Worm (Caenorhabditis elegans) whole organism, L2 larva: Measurements from ENCODE around the gene far-3.

Source experiments
- ama-1 ChIP-seq: fragments of 150-350 bp; optimal IDR thresholded peaks from 2 replicates; lab custom pipeline; 2018; ENCODE audit warnings: inconsistent platforms
- blmp-1 ChIP-seq: sonication (generic microtip); optimal IDR thresholded peaks from 2 replicates; lab custom pipeline; 2017; ENCODE audit warnings: missing genetic modification characterization, mild to moderate bottlenecking, missing compliant biosample characterization, antibody characterized with exemption, moderate library complexity; ENCODE audit not compliant: insufficient read depth
- egl-27 ChIP-seq: sonication (generic microtip); optimal IDR thresholded peaks from 3 replicates; lab custom pipeline; 2017; ENCODE audit warnings: missing biosample characterization, missing genetic modification reagents, missing genetic modification characterization
- fos-1 ChIP-seq: fragments of 150-350 bp; optimal IDR thresholded peaks from 2 replicates; lab custom pipeline; 2014; ENCODE audit warnings: missing biosample characterization, missing genetic modification characterization
- nhr-77 ChIP-seq: fragments of 150-350 bp; optimal IDR thresholded peaks from 2 replicates; lab custom pipeline; 2014; ENCODE audit warnings: missing biosample characterization, missing genetic modification characterization
- snpc-4 ChIP-seq: fragments of 150-350 bp; optimal IDR thresholded peaks from 2 replicates; lab custom pipeline; 2014; ENCODE audit warnings: missing biosample characterization, missing genetic modification characterization
- unc-39 ChIP-seq: fragments of 150-350 bp; optimal IDR thresholded peaks from 2 replicates; lab custom pipeline; 2014; ENCODE audit warnings: missing biosample characterization, missing genetic modification characterization

DNA sequence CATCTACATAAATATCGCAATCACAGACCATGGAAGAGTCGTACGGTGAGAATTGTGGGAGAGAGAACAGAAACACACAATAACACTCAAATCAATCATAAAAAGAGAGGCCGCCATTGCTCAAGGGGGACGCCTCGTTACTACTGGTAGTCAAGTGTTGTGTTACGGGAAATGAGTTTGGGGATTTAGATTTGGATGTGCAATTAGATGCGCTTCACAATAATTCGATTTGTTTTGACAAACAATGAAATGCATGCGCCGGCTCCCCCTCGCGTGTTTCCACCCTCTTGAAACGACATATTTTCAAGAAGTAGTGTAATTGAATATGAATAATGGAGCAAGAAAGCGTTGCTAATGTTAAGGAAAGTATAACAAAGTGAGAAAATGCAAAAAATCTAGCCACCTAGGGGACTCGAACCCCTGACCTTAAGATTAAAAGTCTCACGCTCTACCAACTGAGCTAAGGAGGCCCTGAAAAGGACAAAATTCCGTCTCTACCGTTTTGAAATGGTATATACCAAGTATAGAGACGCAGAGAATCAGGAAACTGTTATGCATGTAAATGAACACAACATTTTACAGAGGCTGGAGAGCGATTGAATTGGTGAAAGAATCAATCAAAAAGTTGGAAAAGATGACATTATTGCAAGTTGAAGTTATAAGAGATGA lies 29.4 kb upstream of the far-3 start:
- TF ChIP-seq snpc-4: no peak
- TF ChIP-seq egl-27 (tag; lab: Kevin White, UChicago): no peak
- no peak for TF ChIP-seq unc-39 (tag; lab: Kevin White, UChicago)
- TF ChIP-seq fos-1 (tag; lab: Kevin White, UChicago): no peak
- TF ChIP-seq ama-1 (lab: Kevin White, UChicago): no peak
- TF ChIP-seq nhr-77 (tag; lab: Kevin White, UChicago): no peak
- no peak for TF ChIP-seq blmp-1 (tag; lab: Kevin White, UChicago)
